Worm (Caenorhabditis elegans) whole organism, young adult: ENCODE results near the gene F10E9.3.

ENCODE experiments used
- D2030.7 ChIP-seq: fragments of 200-800 bp; sonication (Bioruptor generic); IDR thresholded peaks from 2 replicates; pipeline ENCODE4 v1.3.6; 2022; ENCODE audit warnings: missing genetic modification reagents, missing genetic modification characterization, missing compliant biosample characterization
- F10E7.11 ChIP-seq: sonication (generic microtip); optimal IDR thresholded peaks from 2 replicates; lab custom pipeline; 2017; ENCODE audit warnings: mild to moderate bottlenecking, missing genetic modification characterization, moderate library complexity, missing compliant biosample characterization
- hmg-1.2 ChIP-seq: fragments of 200-800 bp; sonication (Bioruptor generic); IDR thresholded peaks from 2 replicates; pipeline ENCODE4 v1.3.6; 2022; ENCODE audit warnings: missing genetic modification reagents, missing genetic modification characterization, missing compliant biosample characterization
- lin-40 ChIP-seq: sonication (generic microtip); optimal IDR thresholded peaks from 2 replicates; lab custom pipeline; 2016; ENCODE audit warnings: missing genetic modification characterization, mild to moderate bottlenecking, missing compliant biosample characterization, missing genotype, missing genetic modification reagents
- nfyb-1 ChIP-seq: fragments of 200-800 bp; sonication (Bioruptor generic); IDR thresholded peaks from 2 replicates; pipeline ENCODE4 v1.3.6; 2022; ENCODE audit warnings: missing genetic modification reagents, missing genetic modification characterization, missing compliant biosample characterization

DNA sequence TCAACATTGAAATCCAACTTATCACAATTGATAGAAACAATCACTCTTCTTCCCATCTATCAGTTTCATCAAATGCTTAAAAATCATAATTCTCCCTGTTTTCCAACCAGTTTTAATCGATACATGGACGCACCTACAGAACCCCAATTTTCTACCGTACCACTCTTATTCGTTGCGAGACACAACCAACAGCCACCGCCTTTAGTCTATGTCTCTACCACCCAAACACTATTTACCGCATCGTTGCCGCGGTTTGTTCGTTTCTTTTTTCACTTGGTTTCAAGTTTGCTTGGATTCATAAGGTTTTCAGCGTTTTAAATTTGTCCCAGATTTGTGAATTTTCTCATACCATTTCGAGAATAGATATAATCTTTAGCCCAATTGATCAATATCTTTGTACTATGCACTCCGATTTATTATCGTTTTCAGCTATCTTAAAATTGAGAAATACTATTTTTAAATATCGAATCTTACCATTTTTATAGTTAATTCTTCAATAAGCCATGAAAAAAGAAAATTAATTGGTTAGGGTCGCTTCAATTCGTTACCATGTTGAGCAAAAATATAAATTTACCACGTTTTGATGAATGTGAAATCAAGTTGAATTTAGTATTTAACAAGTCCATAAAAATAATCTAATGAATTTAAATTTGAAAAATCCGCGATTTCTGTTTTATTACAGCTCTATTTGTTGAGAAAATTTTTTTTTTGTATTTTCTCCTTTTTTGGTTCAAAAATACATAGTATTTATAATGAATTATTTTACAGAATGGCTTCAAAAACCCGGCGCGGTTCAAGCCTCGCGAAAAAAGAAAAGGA is at the start of gene F10E9.3:
- TF ChIP-seq D2030.7 (GFP tag; lab: Robert Waterston, UW) (no peak), nfyb-1 (GFP tag; lab: Robert Waterston, UW) (no peak), hmg-1.2 (GFP tag; lab: Robert Waterston, UW) (no peak), lin-40 (no peak), F10E7.11 (no peak)
